Worm (Caenorhabditis elegans): Measurements from ENCODE around the gene T28C6.7.

Gene T28C6.7

ce11 chrIV:8816029-8816428, 11.6 kb upstream of the T28C6.7 start, which contains the start of gene grsp-2:
Gene grsp-2 (plus strand): TSS chrIV:8816329.
- TF ChIP-seq ztf-11 (tag; optimal IDR thresholded peaks at IDR 0.05) (no peak), zag-1 (tag; optimal IDR thresholded peaks at IDR 0.05) (no peak), pqm-1 (tag; optimal IDR thresholded peaks at IDR 0.05) (no peak), aly-2 (tag; optimal IDR thresholded peaks at IDR 0.05) (no peak), elt-1 (tag; optimal IDR thresholded peaks at IDR 0.05) (no peak), jun-1 (tag; optimal IDR thresholded peaks at IDR 0.05) (no peak), unc-39 (tag; optimal IDR thresholded peaks at IDR 0.05) (no peak), ceh-82 (tag; optimal IDR thresholded peaks at IDR 0.05) (no peak), lsy-12 (tag; optimal IDR thresholded peaks at IDR 0.05) (no peak), mml-1 (tag; optimal IDR thresholded peaks at IDR 0.05) (no peak)

ce11 chrIV:8816617-8817016, 11.0 kb upstream of the T28C6.7 start:
- TF ChIP-seq ceh-82 (tag; optimal IDR thresholded peaks at IDR 0.05) = no peak
- TF ChIP-seq R02D3.7 (tag; optimal IDR thresholded peaks at IDR 0.05) = no peak
- no peak for TF ChIP-seq egl-27 (tag; optimal IDR thresholded peaks at IDR 0.05)
- TF ChIP-seq fos-1 (tag; optimal IDR thresholded peaks at IDR 0.05) = no peak
- no peak for TF ChIP-seq ceh-9 (tag; optimal IDR thresholded peaks at IDR 0.05)

ce11 chrIV:8817639-8818038, 10.0 kb upstream of the T28C6.7 start, which contains the start of gene T28C6.10:
Gene T28C6.10 (plus strand): TSS chrIV:8817939.
- TF ChIP-seq nhr-76 (tag; optimal IDR thresholded peaks at IDR 0.05) = no peak
- no peak for TF ChIP-seq unc-39 (tag; optimal IDR thresholded peaks at IDR 0.05)
- no peak for TF ChIP-seq ama-1 (optimal IDR thresholded peaks at IDR 0.05)
- no peak for TF ChIP-seq zag-1 (tag; optimal IDR thresholded peaks at IDR 0.05)
- no peak for TF ChIP-seq unc-62 (GFP tag; optimal IDR thresholded peaks at IDR 0.05)
- TF ChIP-seq aly-2 (tag; optimal IDR thresholded peaks at IDR 0.05) = no peak
- TF ChIP-seq elt-3 (tag; optimal IDR thresholded peaks at IDR 0.05) = no peak
- TF ChIP-seq nhr-23 (tag; optimal IDR thresholded peaks at IDR 0.05) = no peak

DNA sequence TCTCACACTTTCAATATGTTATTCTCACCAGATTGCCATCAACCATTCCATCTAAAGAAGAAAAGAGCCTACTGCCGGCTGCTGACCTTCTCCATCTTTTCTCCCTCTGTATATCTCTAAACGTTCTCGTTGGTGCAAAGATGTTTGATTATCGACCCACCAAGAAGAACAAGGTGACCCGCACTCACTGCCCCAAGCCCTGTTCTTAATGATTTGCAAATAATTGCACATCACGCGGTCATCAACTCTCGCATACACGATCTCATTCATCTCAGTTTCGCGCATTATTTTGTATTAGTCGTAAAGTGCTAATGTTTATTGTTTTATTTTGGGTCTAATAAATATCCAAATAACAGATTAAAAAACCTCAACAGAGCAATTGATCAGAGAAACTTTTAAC, 8.1 kb upstream of the T28C6.7 start:
- TF ChIP-seq nhr-12 (tag; optimal IDR thresholded peaks at IDR 0.05) (no peak), nhr-11 (tag; optimal IDR thresholded peaks at IDR 0.05) (no peak), fkh-2 (tag; optimal IDR thresholded peaks at IDR 0.05) (no peak), ceh-28 (tag; optimal IDR thresholded peaks at IDR 0.05) (no peak), hmg-11 (tag; optimal IDR thresholded peaks at IDR 0.05) (no peak), ceh-9 (tag; optimal IDR thresholded peaks at IDR 0.05) (no peak), ama-1 (optimal IDR thresholded peaks at IDR 0.05) (no peak), lin-39 (tag; optimal IDR thresholded peaks at IDR 0.05) (no peak), nhr-25 (tag; optimal IDR thresholded peaks at IDR 0.05) (no peak), pqm-1 (tag; optimal IDR thresholded peaks at IDR 0.05) (no peak)

ce11 chrIV:8820041-8820440, 7.6 kb upstream of the T28C6.7 start, which contains the start of gene T28C6.3:
Gene T28C6.3 (plus strand): TSS chrIV:8820341.
- TF ChIP-seq nhr-76 (tag; optimal IDR thresholded peaks at IDR 0.05) (no peak), ztf-4 (tag; optimal IDR thresholded peaks at IDR 0.05) (no peak), fos-1 (tag; optimal IDR thresholded peaks at IDR 0.05) (no peak), ceh-16 (tag; optimal IDR thresholded peaks at IDR 0.05) (no peak), hmg-11 (tag; optimal IDR thresholded peaks at IDR 0.05) (no peak)

ce11 chrIV:8821147-8821546, 6.5 kb upstream of the T28C6.7 start, which contains the start of gene T28C6.5:
Gene T28C6.5 (plus strand): TSS chrIV:8821447.
- TF ChIP-seq aly-2 (tag; optimal IDR thresholded peaks at IDR 0.05) (no peak), nhr-12 (tag; optimal IDR thresholded peaks at IDR 0.05) (no peak), fkh-10 (GFP tag; optimal IDR thresholded peaks at IDR 0.05) (no peak), lsy-12 (tag; optimal IDR thresholded peaks at IDR 0.05) (no peak), hmg-11 (tag; optimal IDR thresholded peaks at IDR 0.05) (no peak), skn-1 (tag; optimal IDR thresholded peaks at IDR 0.05) (no peak), ZK546.5 (tag; optimal IDR thresholded peaks at IDR 0.05) (no peak), daf-12 (tag; optimal IDR thresholded peaks at IDR 0.05) (no peak), sea-2 (GFP tag; optimal IDR thresholded peaks at IDR 0.05) (no peak), mml-1 (tag; optimal IDR thresholded peaks at IDR 0.05) (no peak), unc-62 (GFP tag; optimal IDR thresholded peaks at IDR 0.05) (no peak), eor-1 (tag; optimal IDR thresholded peaks at IDR 0.05) (no peak), nhr-23 (tag; optimal IDR thresholded peaks at IDR 0.05) (no peak), nhr-25 (tag; optimal IDR thresholded peaks at IDR 0.05) (no peak), nhr-67 (tag; optimal IDR thresholded peaks at IDR 0.05) (no peak), nhr-43 (tag; optimal IDR thresholded peaks at IDR 0.05; ENCODE audit: poor library complexity, severe bottlenecking) (no peak), nhr-11 (tag; optimal IDR thresholded peaks at IDR 0.05) (no peak), lin-39 (tag; optimal IDR thresholded peaks at IDR 0.05) (no peak), pha-4 (tag; optimal IDR thresholded peaks at IDR 0.05) (no peak), ceh-9 (tag; optimal IDR thresholded peaks at IDR 0.05) (no peak)
